Fruit fly (Drosophila melanogaster) Kc167 (cell line): ENCODE data around the gene Nthl1.

Experiments
- Myc ChIP-seq: fragments of >200 bp; optimal IDR thresholded peaks from 2 replicates; lab custom pipeline; 2017; ENCODE audit warnings: missing external identifiers
- h ChIP-seq: fragments of >200 bp; optimal IDR thresholded peaks from 3 replicates; lab custom pipeline; 2018; ENCODE audit warnings: missing external identifiers

DNA sequence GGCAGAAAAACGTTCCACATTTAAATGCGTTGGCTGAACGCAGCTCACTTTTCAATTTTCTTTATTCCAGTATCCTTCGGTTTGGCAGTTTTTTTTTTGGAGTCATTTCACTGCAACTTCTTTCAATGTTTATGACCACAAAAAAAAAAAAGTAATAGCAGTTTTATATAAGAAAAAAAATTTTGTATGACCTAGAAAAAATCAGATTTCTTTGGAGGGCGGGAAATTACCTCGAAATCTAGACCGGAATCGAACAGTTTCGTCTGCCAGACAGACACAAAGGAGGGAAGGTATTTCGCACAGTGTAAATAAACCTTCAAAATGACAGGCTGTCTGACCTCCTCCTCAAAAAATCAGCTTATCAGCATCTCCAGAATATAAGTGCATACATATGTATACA is 47.2 kb downstream of the Nthl1 start:
- TF ChIP-seq h (lab: Kevin White, UChicago) (no peak), Myc (lab: Kevin White, UChicago) (no peak)
